Worm (Caenorhabditis elegans) whole organism, young adult: ENCODE results near the gene smap-1.

ENCODE experiments used
- B0035.1 ChIP-seq: sonication (generic microtip); optimal IDR thresholded peaks from 2 replicates; lab custom pipeline; 2016; ENCODE audit warnings: missing genetic modification characterization, mild to moderate bottlenecking, missing compliant biosample characterization, missing genotype, missing genetic modification reagents
- C17E4.6 ChIP-seq: fragments of 200-800 bp; sonication (Bioruptor generic); IDR thresholded peaks from 2 replicates; pipeline ENCODE4 v1.3.6; 2022; ENCODE audit warnings: missing genetic modification reagents, missing genetic modification characterization, missing compliant biosample characterization
- F39B2.1 ChIP-seq: fragments of 200-800 bp; sonication (Bioruptor generic); IDR thresholded peaks from 2 replicates; pipeline ENCODE4 v1.3.6; 2022; ENCODE audit warnings: missing genetic modification reagents, missing genetic modification characterization, missing compliant biosample characterization
- F49E8.2 ChIP-seq: sonication (generic microtip); optimal IDR thresholded peaks from 3 replicates; lab custom pipeline; 2017; ENCODE audit warnings: missing genetic modification characterization, mild to moderate bottlenecking, missing compliant biosample characterization, antibody characterized with exemption, moderate library complexity; ENCODE audit not compliant: insufficient read depth
- F52B5.7 ChIP-seq: sonication (generic microtip); optimal IDR thresholded peaks from 2 replicates; lab custom pipeline; 2016; ENCODE audit warnings: mild to moderate bottlenecking, missing genetic modification characterization, missing compliant biosample characterization
- F57C9.4 ChIP-seq: sonication (generic microtip); optimal IDR thresholded peaks from 2 replicates; lab custom pipeline; 2017; ENCODE audit warnings: mild to moderate bottlenecking, missing genetic modification characterization, missing compliant biosample characterization
- T07F8.4 ChIP-seq: sonication (generic microtip); optimal IDR thresholded peaks from 2 replicates; lab custom pipeline; 2016; ENCODE audit warnings: mild to moderate bottlenecking, missing genetic modification characterization, moderate library complexity, missing compliant biosample characterization
- Y53F4B.3 ChIP-seq: fragments of 200-800 bp; sonication (Bioruptor generic); IDR thresholded peaks from 2 replicates; pipeline ENCODE4 v1.3.6; 2022; ENCODE audit warnings: missing genetic modification reagents, missing genetic modification characterization, missing compliant biosample characterization
- Y53G8AR.9 ChIP-seq: fragments of 200-800 bp; sonication (Bioruptor generic); conservative IDR thresholded peaks from 2 replicates; pipeline ENCODE4 v1.3.6; 2022; ENCODE audit warnings: missing genetic modification reagents, missing genetic modification characterization, missing compliant biosample characterization
- Y79H2A.3 ChIP-seq: fragments of 200-800 bp; sonication (Bioruptor generic); conservative IDR thresholded peaks from 2 replicates; pipeline ENCODE4 v1.3.6; 2022; ENCODE audit warnings: missing genetic modification reagents, missing genetic modification characterization, missing compliant biosample characterization
- aptf-2 ChIP-seq: fragments of 200-800 bp; sonication (Bioruptor generic); conservative IDR thresholded peaks from 2 replicates; pipeline ENCODE4 v1.3.6; 2022; ENCODE audit warnings: missing genetic modification reagents, missing genetic modification characterization, missing compliant biosample characterization
- aptf-3 ChIP-seq: fragments of 200-800 bp; sonication (Bioruptor generic); IDR thresholded peaks from 2 replicates; pipeline ENCODE4 v1.3.6; 2022; ENCODE audit warnings: missing genetic modification characterization, missing compliant biosample characterization
- bed-2 ChIP-seq: fragments of 200-800 bp; sonication (Bioruptor generic); IDR thresholded peaks from 2 replicates; pipeline ENCODE4 v1.3.6; 2022; ENCODE audit warnings: missing genetic modification reagents, missing genetic modification characterization, missing compliant biosample characterization
- ceh-100 ChIP-seq: fragments of 200-800 bp; sonication (Bioruptor generic); IDR thresholded peaks from 2 replicates; pipeline ENCODE4 v1.3.6; 2022; ENCODE audit warnings: missing genetic modification reagents, missing genetic modification characterization, missing compliant biosample characterization
- ceh-91 ChIP-seq: fragments of 200-800 bp; sonication (Bioruptor generic); IDR thresholded peaks from 2 replicates; pipeline ENCODE4 v1.3.6; 2022; ENCODE audit warnings: missing genetic modification reagents, missing genetic modification characterization, missing compliant biosample characterization
- die-1 ChIP-seq: sonication (generic microtip); optimal IDR thresholded peaks from 2 replicates; lab custom pipeline; 2016; ENCODE audit warnings: missing genotype, mild to moderate bottlenecking, missing genetic modification characterization, missing compliant biosample characterization
- egl-18 ChIP-seq: fragments of 200-800 bp; sonication (Bioruptor generic); IDR thresholded peaks from 2 replicates; pipeline ENCODE4 v1.3.6; 2022; ENCODE audit warnings: missing genetic modification reagents, missing genetic modification characterization, missing compliant biosample characterization
- egrh-3 ChIP-seq: fragments of 200-800 bp; sonication (Bioruptor generic); IDR thresholded peaks from 2 replicates; pipeline ENCODE4 v1.3.6; 2022; ENCODE audit warnings: missing genetic modification reagents, missing genetic modification characterization, missing compliant biosample characterization
- ets-4 ChIP-seq: fragments of 200-800 bp; sonication (Bioruptor generic); optimal IDR thresholded peaks from 2 replicates; lab custom pipeline; 2018; ENCODE audit warnings: mild to moderate bottlenecking, missing genetic modification characterization, missing compliant biosample characterization
- hlh-12 ChIP-seq: sonication (generic microtip); optimal IDR thresholded peaks from 2 replicates; lab custom pipeline; 2016; ENCODE audit warnings: missing genetic modification characterization, missing compliant biosample characterization
- hlh-26 ChIP-seq: fragments of 200-800 bp; sonication (Bioruptor generic); conservative IDR thresholded peaks from 2 replicates; pipeline ENCODE4 v1.3.6; 2022; ENCODE audit warnings: missing genetic modification reagents, missing genetic modification characterization, missing compliant biosample characterization
- hmg-20 ChIP-seq: fragments of 200-800 bp; sonication (Bioruptor generic); IDR thresholded peaks from 2 replicates; pipeline ENCODE4 v1.3.6; 2022; ENCODE audit warnings: missing genetic modification reagents, missing genetic modification characterization, missing compliant biosample characterization
- let-607 ChIP-seq, 2 experiments: fragments of 200-800 bp in 1 of 2; sonication (Bioruptor generic) in 1 of 2; sonication (generic microtip) in 1 of 2; optimal IDR thresholded peaks; 2 replicates each; lab custom pipeline; 2016 to 2018; ENCODE audit warnings: mild to moderate bottlenecking in 2 of 2, missing compliant biosample characterization in 2 of 2, missing genetic modification characterization in 2 of 2, moderate library complexity in 2 of 2, missing genotype in 1 of 2
- lin-26 ChIP-seq: fragments of 200-800 bp; sonication (Bioruptor generic); IDR thresholded peaks from 2 replicates; pipeline ENCODE4 v1.3.6; 2022; ENCODE audit warnings: missing genetic modification reagents, missing genetic modification characterization, missing compliant biosample characterization
- lin-40 ChIP-seq: sonication (generic microtip); optimal IDR thresholded peaks from 2 replicates; lab custom pipeline; 2016; ENCODE audit warnings: missing genetic modification characterization, mild to moderate bottlenecking, missing compliant biosample characterization, missing genotype, missing genetic modification reagents
- lin-54 ChIP-seq: fragments of 200-800 bp; sonication (Bioruptor generic); optimal IDR thresholded peaks from 2 replicates; lab custom pipeline; 2018; ENCODE audit warnings: mild to moderate bottlenecking, missing genetic modification characterization, missing compliant biosample characterization
- lir-1 ChIP-seq: fragments of 200-800 bp; sonication (Bioruptor generic); conservative IDR thresholded peaks from 2 replicates; pipeline ENCODE4 v1.3.6; 2022; ENCODE audit warnings: missing genetic modification reagents, missing genetic modification characterization, missing compliant biosample characterization
- lsl-1 ChIP-seq: fragments of 200-800 bp; sonication (Bioruptor generic); optimal IDR thresholded peaks from 2 replicates; lab custom pipeline; 2018; ENCODE audit warnings: mild to moderate bottlenecking, missing genetic modification characterization, moderate library complexity, missing compliant biosample characterization
- madf-3 ChIP-seq: fragments of 200-800 bp; sonication (Bioruptor generic); IDR thresholded peaks from 2 replicates; pipeline ENCODE4 v1.3.6; 2022; ENCODE audit warnings: missing genetic modification reagents, missing genetic modification characterization, missing compliant biosample characterization
- mcd-1 ChIP-seq: fragments of 200-800 bp; sonication (Bioruptor generic); IDR thresholded peaks from 2 replicates; pipeline ENCODE4 v1.3.6; 2022; ENCODE audit warnings: missing genetic modification reagents, missing genetic modification characterization, missing compliant biosample characterization
- nfya-1 ChIP-seq: sonication (generic microtip); optimal IDR thresholded peaks from 2 replicates; lab custom pipeline; 2017; ENCODE audit warnings: antibody characterized with exemption, missing compliant biosample characterization, missing genetic modification characterization, borderline replicate concordance; ENCODE audit not compliant: insufficient read depth
- nfyb-1 ChIP-seq: fragments of 200-800 bp; sonication (Bioruptor generic); IDR thresholded peaks from 2 replicates; pipeline ENCODE4 v1.3.6; 2022; ENCODE audit warnings: missing genetic modification reagents, missing genetic modification characterization, missing compliant biosample characterization
- nhr-179 ChIP-seq: sonication (generic microtip); optimal IDR thresholded peaks from 2 replicates; lab custom pipeline; 2016; ENCODE audit warnings: mild to moderate bottlenecking, missing genetic modification characterization, missing compliant biosample characterization
- nhr-90 ChIP-seq: sonication (generic microtip); optimal IDR thresholded peaks from 2 replicates; lab custom pipeline; 2016; ENCODE audit warnings: missing genotype, mild to moderate bottlenecking, missing genetic modification characterization, missing compliant biosample characterization
- pbrm-1 ChIP-seq: fragments of 200-800 bp; sonication (Bioruptor generic); IDR thresholded peaks from 2 replicates; pipeline ENCODE4 v1.3.6; 2022; ENCODE audit warnings: missing genetic modification reagents, missing genetic modification characterization, missing compliant biosample characterization
- repo-1 ChIP-seq: sonication (generic microtip); optimal IDR thresholded peaks from 2 replicates; lab custom pipeline; 2017; ENCODE audit warnings: mild to moderate bottlenecking, missing genetic modification characterization, missing compliant biosample characterization
- sea-2 ChIP-seq: fragments of 200-800 bp; sonication (Bioruptor generic); IDR thresholded peaks from 2 replicates; pipeline ENCODE4 v1.3.6; 2022; ENCODE audit warnings: missing genetic modification characterization, missing compliant biosample characterization
- snpc-1.1 ChIP-seq: sonication (generic microtip); optimal IDR thresholded peaks from 2 replicates; lab custom pipeline; 2017; ENCODE audit warnings: missing genetic modification characterization, mild to moderate bottlenecking, missing compliant biosample characterization, antibody characterized with exemption, moderate library complexity, missing genotype, missing genetic modification reagents; ENCODE audit not compliant: insufficient read depth
- snpc-4 ChIP-seq, 5 experiments: fragments of 150-350 bp in 1 of 5; sonication (generic microtip) in 4 of 5; optimal IDR thresholded peaks; 2 replicates each; lab custom pipeline; 2014 to 2018; ENCODE audit warnings: missing genetic modification characterization in 5 of 5, missing biosample characterization in 3 of 5, antibody characterized with exemption in 2 of 5, mild to moderate bottlenecking in 2 of 5, missing compliant biosample characterization in 2 of 5, missing genotype in 2 of 5, moderate library complexity in 2 of 5, missing genetic modification reagents in 1 of 5
- somi-1 ChIP-seq: fragments of 200-800 bp; sonication (Bioruptor generic); optimal IDR thresholded peaks from 2 replicates; lab custom pipeline; 2018; ENCODE audit warnings: mild to moderate bottlenecking, missing genetic modification characterization, missing compliant biosample characterization
- sptf-2 ChIP-seq: fragments of 200-800 bp; sonication (Bioruptor generic); optimal IDR thresholded peaks from 2 replicates; lab custom pipeline; 2018; ENCODE audit warnings: mild to moderate bottlenecking, missing genetic modification characterization, missing compliant biosample characterization
- tbx-9 ChIP-seq: sonication (generic microtip); optimal IDR thresholded peaks from 2 replicates; lab custom pipeline; 2016; ENCODE audit warnings: borderline replicate concordance, missing genetic modification characterization, inconsistent platforms, missing compliant biosample characterization
- ztf-22 ChIP-seq: fragments of 200-800 bp; sonication (Bioruptor generic); optimal IDR thresholded peaks from 2 replicates; lab custom pipeline; 2018; ENCODE audit warnings: mild to moderate bottlenecking, missing genetic modification characterization, moderate library complexity, missing compliant biosample characterization
- ztf-26 ChIP-seq: sonication (generic microtip); optimal IDR thresholded peaks from 2 replicates; lab custom pipeline; 2017; ENCODE audit warnings: missing genetic modification characterization, missing compliant biosample characterization

The smap-1 gene

DNA sequence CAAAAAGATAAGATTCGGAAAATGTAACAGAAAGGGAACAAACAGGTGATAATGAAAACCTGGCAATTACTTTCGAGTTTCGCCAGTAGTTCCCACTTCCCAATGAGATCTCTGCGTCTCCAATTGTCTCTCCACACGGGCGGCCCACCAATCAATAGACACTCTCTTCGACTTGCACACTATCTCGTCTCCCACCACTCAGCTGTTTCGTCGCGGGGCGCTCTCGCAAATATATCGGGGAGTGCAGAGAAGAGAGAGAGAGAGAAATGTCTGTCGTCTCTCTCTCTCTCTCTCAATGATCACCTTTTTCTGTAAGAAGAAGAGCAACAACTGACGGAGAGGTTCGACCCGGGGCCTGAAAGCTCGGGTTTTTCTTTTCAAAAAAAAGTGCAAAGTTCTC is 19.4 kb downstream of the smap-1 start (continued):
- TF ChIP-seq bed-2 (no peak), tbx-9 (tag; lab: Kevin White, UChicago) (no peak), egl-18 (no peak), ets-4 (peak; percentile 8), C17E4.6 (GFP tag; lab: Robert Waterston, UW) (no peak), die-1 (tag; lab: Kevin White, UChicago) (no peak), snpc-4 (GFP tag; optimal IDR thresholded peaks at IDR 0.05; lab: Kevin White, UChicago) (no peak), snpc-4 (tag; optimal IDR thresholded peaks at IDR 0.05; lab: Kevin White, UChicago) (peak in 2 of 4 experiments; percentile 26 to 30), lin-26 (GFP tag; lab: Robert Waterston, UW) (peak; percentile 73), Y79H2A.3 (no peak), ztf-22 (GFP tag; lab: Kevin White, UChicago) (peak; percentile 54), lin-40 (tag; lab: Kevin White, UChicago) (peak; percentile 79), ceh-100 (GFP tag; lab: Robert Waterston, UW) (0 out of 2 replicates have a peak, but pooled peaks have one; percentile 32), repo-1 (tag; lab: Kevin White, UChicago) (no peak), ztf-26 (tag; lab: Kevin White, UChicago) (peak; percentile 59), nfya-1 (tag; lab: Kevin White, UChicago) (no peak), B0035.1 (tag; lab: Kevin White, UChicago) (no peak), aptf-2 (GFP tag; lab: Robert Waterston, UW) (no peak), F39B2.1 (GFP tag; lab: Robert Waterston, UW) (no peak), hmg-20 (GFP tag; lab: Robert Waterston, UW) (no peak), pbrm-1 (peak; percentile 79), sptf-2 (no peak), T07F8.4 (tag; lab: Kevin White, UChicago) (no peak), nfyb-1 (GFP tag; lab: Robert Waterston, UW) (peak; percentile 86), aptf-3 (no peak), madf-3 (GFP tag; lab: Robert Waterston, UW) (no peak), F52B5.7 (peak; percentile 18), nhr-179 (tag; lab: Kevin White, UChicago) (no peak), ceh-91 (GFP tag; lab: Robert Waterston, UW) (no peak), lin-54 (GFP tag; lab: Kevin White, UChicago) (peak; percentile 62), Y53F4B.3 (no peak), nhr-90 (tag; lab: Kevin White, UChicago) (no peak), sea-2 (GFP tag; lab: Robert Waterston, UW) (no peak), F57C9.4 (no peak), lsl-1 (peak; percentile 36), Y53G8AR.9 (GFP tag; lab: Robert Waterston, UW) (no peak), hlh-26 (no peak), mcd-1 (GFP tag; lab: Robert Waterston, UW) (peak; percentile 72), hlh-12 (tag; lab: Kevin White, UChicago) (no peak), snpc-1.1 (tag; lab: Kevin White, UChicago) (no peak), F49E8.2 (no peak), egrh-3 (0 out of 2 replicates have a peak, but pooled peaks have one; percentile 12), let-607 (tag; optimal IDR thresholded peaks at IDR 0.05; lab: Kevin White, UChicago) (peak; percentile 19 to 58), somi-1 (GFP tag; lab: Kevin White, UChicago) (peak; percentile 83), lir-1 (GFP tag; lab: Robert Waterston, UW) (peak; percentile 41)
